Worm (Caenorhabditis elegans): ENCODE results near the gene ser-6.
"Not testable (repeated sequence)": the region's sequence is repeated elsewhere in the genome, so short reads cannot be mapped to it uniquely, and the experiment has no call there.

ser-6 gene

DNA sequence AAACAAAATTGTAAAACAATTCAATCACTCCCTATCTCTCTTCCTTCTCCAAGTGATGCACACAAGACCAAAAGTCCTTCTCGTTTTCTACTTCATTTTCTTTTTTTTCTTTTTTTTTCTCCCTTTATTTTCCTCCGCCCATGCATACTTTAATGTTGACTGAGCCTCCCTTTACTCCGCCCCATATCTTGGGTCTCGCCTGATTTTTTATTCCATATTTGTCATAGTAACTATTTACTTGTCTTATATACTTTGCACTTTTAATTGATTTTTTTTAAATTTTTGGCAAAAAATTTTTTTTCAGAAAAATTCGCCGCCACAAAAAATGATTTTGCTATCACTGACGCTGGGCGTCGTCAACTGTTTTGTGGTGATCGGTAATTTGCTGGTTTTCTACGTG lies at the start of gene ser-6:
TSS of gene ser-6 (plus strand) at position 301 of the 400 bp plus-strand sequence.
- TF ChIP-seq lin-39 (tag; optimal IDR thresholded peaks at IDR 0.05) (no peak), C34B4.2 (tag; optimal IDR thresholded peaks at IDR 0.05) (no peak), hpl-2 (GFP tag; optimal IDR thresholded peaks at IDR 0.05) (no peak), fkh-10 (GFP tag; optimal IDR thresholded peaks at IDR 0.05) (peak; percentile 33)

ce11 chrIV:2914545-2914944 lies 45.4 kb upstream of the ser-6 start:
- no peak for TF ChIP-seq nhr-76 (tag; optimal IDR thresholded peaks at IDR 0.05)
- no peak for TF ChIP-seq efl-1 (optimal IDR thresholded peaks at IDR 0.05)
- TF ChIP-seq efl-1 (GFP tag; optimal IDR thresholded peaks at IDR 0.05 in 1 of 2): peak in 1 of 2 experiments; percentile 8
- no peak for TF ChIP-seq ceh-90 (tag; optimal IDR thresholded peaks at IDR 0.05)

ce11 chrIV:2916043-2916442 lies 43.9 kb upstream of the ser-6 start:
- TF ChIP-seq lin-35 (GFP tag; optimal IDR thresholded peaks at IDR 0.05): peak; percentile 54 to 83
- peak; percentile 43 to 77 (median 56) for TF ChIP-seq dpl-1 (GFP tag; optimal IDR thresholded peaks at IDR 0.05)
- TF ChIP-seq efl-1 (optimal IDR thresholded peaks at IDR 0.05): peak in 1 of 2 experiments; percentile 88
- peak; percentile 80 to 96 for TF ChIP-seq efl-1 (GFP tag; optimal IDR thresholded peaks at IDR 0.05 in 1 of 2)
- TF ChIP-seq ama-1 (optimal IDR thresholded peaks at IDR 0.05): no peak

DNA sequence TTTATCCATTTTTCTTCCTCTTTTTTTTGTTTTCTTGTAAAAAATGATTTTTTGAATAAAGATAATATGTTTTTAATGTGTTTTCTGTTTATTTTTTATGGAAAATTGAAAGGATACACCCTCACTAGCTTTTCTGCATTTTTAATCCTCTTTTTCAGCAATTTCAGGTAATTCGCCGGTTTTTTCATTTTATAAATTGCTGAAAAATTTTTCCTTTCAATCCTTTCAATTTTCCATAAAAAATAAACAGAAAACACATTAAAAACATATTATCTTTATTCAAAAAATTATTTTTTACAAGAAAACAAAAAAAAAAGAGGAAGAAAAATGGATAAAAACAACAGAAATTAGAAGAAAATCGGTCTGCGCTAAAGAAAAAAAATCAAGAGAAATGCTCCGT lies 42.2 kb upstream of the ser-6 start, which contains the start of gene Y54G2A.50:
TSS of gene Y54G2A.50 (plus strand) at position 301 of the 400 bp plus-strand sequence.
- not testable (repeated sequence) for TF ChIP-seq nhr-11 (tag; optimal IDR thresholded peaks at IDR 0.05); blmp-1 (tag; optimal IDR thresholded peaks at IDR 0.05); hpl-2 (GFP tag; optimal IDR thresholded peaks at IDR 0.05)

DNA sequence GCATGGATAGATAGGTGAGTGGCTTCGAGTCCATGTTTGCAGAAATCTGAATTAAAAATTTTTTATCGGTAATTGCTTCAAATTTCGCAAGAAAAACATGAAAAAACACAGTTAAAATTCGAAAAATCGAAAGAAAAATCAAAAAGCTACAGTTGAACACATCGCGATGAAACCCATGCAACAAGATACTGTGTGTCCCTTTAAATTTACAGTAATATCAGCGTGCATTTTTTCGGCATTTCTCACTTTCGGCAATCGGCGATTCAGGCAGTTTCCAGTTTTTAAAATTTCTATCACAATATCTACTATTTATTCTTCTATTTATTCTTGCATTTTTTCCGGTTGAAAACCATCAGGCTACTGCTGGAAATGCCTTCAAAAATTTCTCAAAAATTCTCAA lies 37.7 kb upstream of the ser-6 start, which contains the start of gene fbxc-45:
TSS of gene fbxc-45 (minus strand) at position 48 of the 400 bp plus-strand sequence.
- TF ChIP-seq hpl-2 (GFP tag; optimal IDR thresholded peaks at IDR 0.05) (no peak), fkh-8 (tag; optimal IDR thresholded peaks at IDR 0.05) (no peak), lsy-2 (tag; optimal IDR thresholded peaks at IDR 0.05) (no peak), lin-15B (tag; optimal IDR thresholded peaks at IDR 0.05) (no peak), efl-3 (GFP tag; optimal IDR thresholded peaks at IDR 0.05) (no peak), nhr-90 (tag; optimal IDR thresholded peaks at IDR 0.05; ENCODE audit: poor library complexity) (no peak), F16B12.6 (tag; optimal IDR thresholded peaks at IDR 0.05) (no peak), lir-3 (tag; optimal IDR thresholded peaks at IDR 0.05; ENCODE audit: poor library complexity) (no peak), nhr-76 (tag; optimal IDR thresholded peaks at IDR 0.05) (no peak), fkh-10 (GFP tag; optimal IDR thresholded peaks at IDR 0.05) (no peak), vab-15 (tag; optimal IDR thresholded peaks at IDR 0.05) (no peak), efl-1 (optimal IDR thresholded peaks at IDR 0.05) (no peak), efl-1 (GFP tag; optimal IDR thresholded peaks at IDR 0.05 in 1 of 2) (no peak), C34B4.2 (tag; optimal IDR thresholded peaks at IDR 0.05) (no peak), egl-27 (tag; optimal IDR thresholded peaks at IDR 0.05) (no peak), mab-9 (GFP tag; IDR thresholded peaks at IDR 0.05) (no peak), C04F5.9 (tag; optimal IDR thresholded peaks at IDR 0.05) (no peak), unc-62 (GFP tag; optimal IDR thresholded peaks at IDR 0.05) (no peak)

DNA sequence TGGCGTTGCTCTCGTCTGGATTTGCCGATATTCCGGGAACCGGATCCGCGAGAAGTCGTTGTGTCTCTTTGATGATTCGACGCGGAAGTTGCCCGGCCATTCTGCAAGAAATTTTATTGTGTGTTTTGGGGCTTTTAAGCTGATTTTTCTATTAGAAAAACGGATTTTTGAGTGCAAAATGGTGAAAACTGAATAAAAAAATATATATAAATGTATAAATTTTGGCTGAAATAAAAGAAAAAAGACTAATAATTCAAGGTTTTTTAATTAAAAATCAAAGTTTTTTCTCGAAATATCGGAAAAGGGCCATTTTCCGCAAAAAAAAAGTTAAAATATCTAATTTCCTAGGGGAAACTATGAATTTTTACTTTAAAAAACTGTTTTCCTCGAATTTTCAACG lies 34.3 kb upstream of the ser-6 start, which contains the start of gene ubc-13:
TSS of gene ubc-13 (minus strand) at position 101 of the 400 bp plus-strand sequence.
- TF ChIP-seq sptf-1 (tag; optimal IDR thresholded peaks at IDR 0.05) (no peak), tlp-1 (tag; optimal IDR thresholded peaks at IDR 0.05) (no peak), unc-98 (GFP tag; IDR thresholded peaks at IDR 0.05) (no peak), tbx-2 (tag; optimal IDR thresholded peaks at IDR 0.05) (no peak), ztf-4 (tag; optimal IDR thresholded peaks at IDR 0.05) (no peak), nhr-11 (tag; optimal IDR thresholded peaks at IDR 0.05) (no peak), unc-130 (tag; optimal IDR thresholded peaks at IDR 0.05) (no peak), efl-3 (GFP tag; optimal IDR thresholded peaks at IDR 0.05) (no peak), nhr-19 (GFP tag; conservative IDR thresholded peaks at IDR 0.05) (no peak)
